Worm (Caenorhabditis elegans) whole organism, late embryonic: Measurements from ENCODE around the gene tbck-1.

Experiments used
- ceh-22 ChIP-seq: sonication (generic microtip); optimal IDR thresholded peaks from 2 replicates; lab custom pipeline; 2017; ENCODE audit warnings: missing biosample characterization, missing genetic modification characterization
- lim-6 ChIP-seq: sonication (generic microtip); optimal IDR thresholded peaks from 2 replicates; lab custom pipeline; 2016; ENCODE audit warnings: missing genetic modification characterization, missing compliant biosample characterization

ce11 chrII:4857086-4857485 is 28.7 kb downstream of the tbck-1 start:
- TF ChIP-seq lim-6 (tag; lab: Kevin White, UChicago) = no peak
- no peak for TF ChIP-seq ceh-22 (tag; lab: Kevin White, UChicago)
